Fruit fly (Drosophila melanogaster) whole organism, adult: Measurements from ENCODE around the gene drpr.
A peak's percentile ranks its signal among the peaks of the same experiment; 100 is the strongest.

Experiments used
- CG11617 ChIP-seq: fragments of 200-800 bp; sonication (Bioruptor generic); optimal IDR thresholded peaks from 2 replicates; lab custom pipeline; 2017; ENCODE audit warnings: mild to moderate bottlenecking, missing biosample characterization, missing genetic modification reagents, missing genetic modification characterization
- CG12768 ChIP-seq: fragments of 200-800 bp; sonication (Bioruptor generic); optimal IDR thresholded peaks from 2 replicates; lab custom pipeline; 2017; ENCODE audit warnings: missing biosample characterization, missing genetic modification characterization, mild to moderate bottlenecking, moderate library complexity, missing genetic modification reagents
- CG14711 ChIP-seq: fragments of 200-800 bp; sonication (Bioruptor generic); optimal IDR thresholded peaks from 2 replicates; lab custom pipeline; 2018; ENCODE audit warnings: missing biosample characterization, mild to moderate bottlenecking, missing genetic modification characterization, moderate library complexity
- CG1620 ChIP-seq: fragments of 200-800 bp; sonication (Bioruptor generic); optimal IDR thresholded peaks from 2 replicates; lab custom pipeline; 2016; ENCODE audit warnings: missing biosample characterization, missing genetic modification characterization
- CG33017 ChIP-seq: fragments of 200-800 bp; sonication (Bioruptor generic); optimal IDR thresholded peaks from 2 replicates; lab custom pipeline; 2018; ENCODE audit warnings: missing biosample characterization, mild to moderate bottlenecking, missing genetic modification characterization, moderate library complexity
- CG5204 ChIP-seq: fragments of 200-800 bp; sonication (Bioruptor generic); optimal IDR thresholded peaks from 2 replicates; lab custom pipeline; 2016; ENCODE audit warnings: missing biosample characterization, missing genetic modification characterization
- CG7045 ChIP-seq: fragments of 200-800 bp; sonication (Bioruptor generic); optimal IDR thresholded peaks from 2 replicates; lab custom pipeline; 2017; ENCODE audit warnings: missing biosample characterization, mild to moderate bottlenecking, missing genetic modification characterization
- CG7101 ChIP-seq: fragments of 200-800 bp; sonication (Bioruptor generic); optimal IDR thresholded peaks from 2 replicates; lab custom pipeline; 2018; ENCODE audit warnings: missing biosample characterization, mild to moderate bottlenecking, missing genetic modification characterization, moderate library complexity
- Clk ChIP-seq: fragments of 200-800 bp; sonication (Bioruptor generic); optimal IDR thresholded peaks from 2 replicates; lab custom pipeline; 2017; ENCODE audit warnings: missing biosample characterization, missing genetic modification characterization
- Crg-1 ChIP-seq: fragments of 200-800 bp; sonication (Bioruptor generic); optimal IDR thresholded peaks from 2 replicates; lab custom pipeline; 2016; ENCODE audit warnings: missing biosample characterization, missing genetic modification characterization
- Hr96 ChIP-seq: fragments of 200-800 bp; sonication (Bioruptor generic); optimal IDR thresholded peaks from 2 replicates; lab custom pipeline; 2016; ENCODE audit warnings: missing biosample characterization, missing genetic modification characterization
- Mnt ChIP-seq: fragments of 200-800 bp; sonication (Bioruptor generic); optimal IDR thresholded peaks from 2 replicates; lab custom pipeline; 2016; ENCODE audit warnings: missing biosample characterization, mild to moderate bottlenecking, missing genetic modification characterization
- bab1 ChIP-seq: fragments of 200-800 bp; sonication (Bioruptor generic); optimal IDR thresholded peaks from 3 replicates; lab custom pipeline; 2019; ENCODE audit warnings: missing biosample characterization, mild to moderate bottlenecking, missing genetic modification characterization, moderate library complexity
- cic ChIP-seq: fragments of 200-800 bp; sonication (Bioruptor generic); optimal IDR thresholded peaks from 2 replicates; lab custom pipeline; 2017; ENCODE audit warnings: missing biosample characterization, mild to moderate bottlenecking, missing genetic modification characterization, moderate library complexity
- cnc ChIP-seq, 2 experiments: fragments of >200 bp; optimal IDR thresholded peaks; 2 replicates each; lab custom pipeline; 2017
- kay ChIP-seq: fragments of 200-800 bp; sonication (Bioruptor generic); peaks from one replicate; lab custom pipeline; 2016; ENCODE audit warnings: missing biosample characterization, missing genetic modification characterization, borderline replicate concordance
- ovo ChIP-seq: fragments of 200-800 bp; sonication (Bioruptor generic); optimal IDR thresholded peaks from 2 replicates; lab custom pipeline; 2016; ENCODE audit warnings: missing biosample characterization, missing genetic modification characterization
- pad ChIP-seq: fragments of 200-800 bp; sonication (Bioruptor generic); optimal IDR thresholded peaks from 3 replicates; lab custom pipeline; 2017; ENCODE audit warnings: missing biosample characterization, missing genetic modification characterization, mild to moderate bottlenecking, moderate library complexity, missing genetic modification reagents
- tj ChIP-seq: fragments of 200-800 bp; sonication (Bioruptor generic); optimal IDR thresholded peaks from 3 replicates; lab custom pipeline; 2017; ENCODE audit warnings: missing biosample characterization, mild to moderate bottlenecking, missing genetic modification characterization, moderate library complexity
- toe ChIP-seq: fragments of 200-800 bp; sonication (Bioruptor generic); optimal IDR thresholded peaks from 2 replicates; lab custom pipeline; 2016; ENCODE audit warnings: missing biosample characterization, missing genetic modification characterization

drpr gene

dm6 chr3L:1756143-1756542, 25.2 kb upstream of the drpr start, which contains the start of gene CG8001:
TSS of gene CG8001 (plus strand) at chr3L:1756159.
- no peak for TF ChIP-seq cic (GFP tag; lab: Kevin White, UChicago)
- TF ChIP-seq CG11617 (GFP tag; lab: Kevin White, UChicago): no peak
- no peak for TF ChIP-seq Hr96 (GFP tag; lab: Kevin White, UChicago)
- TF ChIP-seq bab1 (GFP tag; lab: Kevin White, UChicago): no peak
- no peak for TF ChIP-seq CG5204 (GFP tag; lab: Kevin White, UChicago)
- TF ChIP-seq Clk: no peak
- TF ChIP-seq CG1620 (GFP tag; lab: Kevin White, UChicago): no peak
- TF ChIP-seq kay (GFP tag; lab: Kevin White, UChicago): no peak
- TF ChIP-seq CG7045: no peak
- no peak for TF ChIP-seq cnc (optimal IDR thresholded peaks at IDR 0.05; lab: Kevin White, UChicago)
- TF ChIP-seq Mnt (GFP tag; lab: Kevin White, UChicago): no peak
- no peak for TF ChIP-seq CG33017 (tag; lab: Kevin White, UChicago)
- TF ChIP-seq pad (GFP tag; lab: Kevin White, UChicago): no peak
- no peak for TF ChIP-seq Crg-1 (GFP tag; lab: Kevin White, UChicago)
- TF ChIP-seq CG7101 (tag; lab: Kevin White, UChicago): no peak
- no peak for TF ChIP-seq ovo
- TF ChIP-seq tj: no peak
- TF ChIP-seq CG12768: no peak
- TF ChIP-seq CG14711 (tag; lab: Kevin White, UChicago): no peak
- no peak for TF ChIP-seq toe (GFP tag; lab: Kevin White, UChicago)

dm6 chr3L:1755458-1755984, 24.6 kb upstream of the drpr start, which contains the start of gene Cht2:
TSS of gene Cht2 (minus strand) at chr3L:1755934.
- TF ChIP-seq tj: peak; percentile 52
- TF ChIP-seq CG14711 (tag; lab: Kevin White, UChicago): no peak
- peak; percentile 20 for TF ChIP-seq Mnt (GFP tag; lab: Kevin White, UChicago)
- TF ChIP-seq pad (GFP tag; lab: Kevin White, UChicago): peak; percentile 71

DNA sequence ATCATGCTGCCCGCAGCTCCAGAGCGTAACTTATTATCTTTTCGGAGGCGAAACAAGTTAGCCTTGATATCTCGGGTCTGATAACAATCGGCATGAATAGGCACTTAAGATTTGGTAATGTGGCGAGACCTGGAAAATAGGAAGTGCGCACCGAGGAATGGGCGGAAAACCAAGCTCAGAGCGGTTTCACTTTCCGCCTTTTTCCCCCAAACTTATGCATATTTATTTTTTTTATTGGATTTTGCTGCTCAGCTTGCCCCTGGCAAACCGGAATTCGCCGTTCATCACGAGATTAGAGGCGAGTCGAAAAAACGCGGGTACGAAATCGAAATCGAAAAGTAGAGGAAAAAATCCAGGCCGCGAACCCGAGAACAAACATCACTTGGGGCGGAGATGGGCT, 24.0 kb upstream of the drpr start:
- TF ChIP-seq pad (GFP tag; lab: Kevin White, UChicago) (no peak), CG12768 (no peak), cic (GFP tag; lab: Kevin White, UChicago) (no peak), CG7045 (no peak), toe (GFP tag; lab: Kevin White, UChicago) (no peak)

dm6 chr3L:1754262-1754661, 23.4 kb upstream of the drpr start:
- TF ChIP-seq CG1620 (GFP tag; lab: Kevin White, UChicago) (no peak), Clk (no peak), tj (peak; percentile 33), Crg-1 (GFP tag; lab: Kevin White, UChicago) (no peak), CG14711 (tag; lab: Kevin White, UChicago) (no peak), Hr96 (GFP tag; lab: Kevin White, UChicago) (no peak)

DNA sequence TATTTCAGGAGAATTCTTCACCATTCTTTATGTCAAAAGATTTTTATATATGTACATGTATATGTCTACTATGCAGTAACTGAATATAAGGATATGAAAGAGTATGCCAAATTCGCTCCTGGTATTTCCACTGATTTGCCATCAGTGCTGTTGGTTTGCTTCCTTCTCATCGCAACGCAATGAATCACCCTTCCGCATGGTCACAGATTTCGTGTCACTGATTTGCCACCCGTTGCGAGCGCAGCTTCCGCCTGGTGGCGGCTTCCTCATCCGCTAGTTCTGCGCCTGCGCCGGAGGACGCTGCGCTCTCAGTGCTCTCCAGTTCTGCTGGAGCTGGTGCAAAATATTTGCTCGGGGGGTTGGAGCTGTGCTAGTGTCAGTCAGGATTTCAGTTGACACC, 17.3 kb upstream of the drpr start:
- TF ChIP-seq tj (no peak), Crg-1 (GFP tag; lab: Kevin White, UChicago) (no peak)

DNA sequence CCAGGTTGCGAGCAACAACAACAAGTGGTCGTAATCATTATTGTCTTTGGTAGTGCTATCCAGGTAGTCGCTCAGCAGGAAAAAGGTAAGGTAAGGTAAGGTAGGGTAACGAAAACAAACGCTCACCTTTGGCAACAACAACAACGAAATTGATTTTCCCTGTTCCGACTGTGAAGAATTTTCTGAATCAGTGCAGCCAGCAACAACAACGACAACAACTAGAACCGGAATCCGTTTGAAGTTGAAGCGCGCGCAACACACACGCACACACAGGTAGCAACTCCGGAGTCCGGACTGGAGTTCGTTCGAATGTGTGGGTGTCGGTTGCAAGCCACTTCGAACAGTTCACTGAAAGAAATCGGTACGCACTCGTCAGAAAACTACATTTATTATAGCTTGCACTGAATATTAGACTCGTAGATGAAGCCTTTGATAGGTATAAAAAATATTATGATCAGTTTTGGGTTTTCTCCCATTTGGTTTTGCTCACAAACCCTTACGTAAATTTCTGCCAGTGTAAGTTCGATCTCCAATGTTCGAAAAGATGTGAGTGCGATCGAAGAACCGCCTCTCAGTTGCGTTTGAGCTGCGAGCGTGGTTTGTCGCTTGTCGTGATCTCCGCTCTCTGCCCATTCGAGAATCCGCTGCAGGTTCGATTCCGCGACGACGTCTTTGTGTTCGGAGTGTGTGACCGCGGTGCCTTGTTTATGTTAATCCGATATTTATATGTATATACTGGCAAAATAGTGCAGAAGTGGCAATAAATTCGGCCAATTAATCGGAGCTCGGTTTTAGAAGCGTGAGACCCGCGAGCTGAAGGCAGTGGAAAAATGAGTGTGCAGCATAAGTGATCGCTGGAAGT, 15.7 kb upstream of the drpr start, which contains the start of gene CG13921:
CG13921 (plus strand) TSS at position 570 of the 862 bp plus-strand sequence.
- TF ChIP-seq CG7045 (peak; percentile 84), CG11617 (GFP tag; lab: Kevin White, UChicago) (peak; percentile 76), Mnt (GFP tag; lab: Kevin White, UChicago) (peak; percentile 45), kay (GFP tag; lab: Kevin White, UChicago) (no peak), tj (peak; percentile 81), CG5204 (GFP tag; lab: Kevin White, UChicago) (peak; percentile 66), cic (GFP tag; lab: Kevin White, UChicago) (no peak), CG7101 (tag; lab: Kevin White, UChicago) (peak; percentile 84), toe (GFP tag; lab: Kevin White, UChicago) (peak; percentile 69), pad (GFP tag; lab: Kevin White, UChicago) (peak; percentile 80), bab1 (GFP tag; lab: Kevin White, UChicago) (peak; percentile 98), CG33017 (tag; lab: Kevin White, UChicago) (peak; percentile 67), CG1620 (GFP tag; lab: Kevin White, UChicago) (peak; percentile 84), CG14711 (tag; lab: Kevin White, UChicago) (peak; percentile 84), ovo (peak; percentile 24), CG12768 (peak; percentile 60), Clk (peak; percentile 55), cnc (optimal IDR thresholded peaks at IDR 0.05; lab: Kevin White, UChicago) (no peak), Crg-1 (GFP tag; lab: Kevin White, UChicago) (peak; percentile 83), Hr96 (GFP tag; lab: Kevin White, UChicago) (peak; percentile 78)
